Fruit fly (Drosophila melanogaster) whole organism: Measurements from ENCODE around the gene pigs.

Experiments used
- CG8478 ChIP-seq: fragments of >200 bp; optimal IDR thresholded peaks from 2 replicates; lab custom pipeline; 2018; ENCODE audit warnings: inconsistent platforms
- Dll ChIP-seq: fragments of >200 bp; optimal IDR thresholded peaks from 2 replicates; lab custom pipeline; 2017
- EcR ChIP-seq, 2 experiments: fragments of >200 bp; optimal IDR thresholded peaks; 2 replicates each; lab custom pipeline; 2017; ENCODE audit warnings: missing biosample characterization in 2 of 2, missing genetic modification characterization in 2 of 2, missing genetic modification reagents in 2 of 2
- pan ChIP-seq: fragments of >200 bp; optimal IDR thresholded peaks from 2 replicates; lab custom pipeline; 2017
- psq ChIP-seq: fragments of >200 bp; optimal IDR thresholded peaks from 2 replicates; lab custom pipeline; 2017
- usp ChIP-seq: fragments of >200 bp; optimal IDR thresholded peaks from 2 replicates; lab custom pipeline; 2017; ENCODE audit warnings: missing biosample characterization, missing genetic modification characterization, mixed read lengths

DNA sequence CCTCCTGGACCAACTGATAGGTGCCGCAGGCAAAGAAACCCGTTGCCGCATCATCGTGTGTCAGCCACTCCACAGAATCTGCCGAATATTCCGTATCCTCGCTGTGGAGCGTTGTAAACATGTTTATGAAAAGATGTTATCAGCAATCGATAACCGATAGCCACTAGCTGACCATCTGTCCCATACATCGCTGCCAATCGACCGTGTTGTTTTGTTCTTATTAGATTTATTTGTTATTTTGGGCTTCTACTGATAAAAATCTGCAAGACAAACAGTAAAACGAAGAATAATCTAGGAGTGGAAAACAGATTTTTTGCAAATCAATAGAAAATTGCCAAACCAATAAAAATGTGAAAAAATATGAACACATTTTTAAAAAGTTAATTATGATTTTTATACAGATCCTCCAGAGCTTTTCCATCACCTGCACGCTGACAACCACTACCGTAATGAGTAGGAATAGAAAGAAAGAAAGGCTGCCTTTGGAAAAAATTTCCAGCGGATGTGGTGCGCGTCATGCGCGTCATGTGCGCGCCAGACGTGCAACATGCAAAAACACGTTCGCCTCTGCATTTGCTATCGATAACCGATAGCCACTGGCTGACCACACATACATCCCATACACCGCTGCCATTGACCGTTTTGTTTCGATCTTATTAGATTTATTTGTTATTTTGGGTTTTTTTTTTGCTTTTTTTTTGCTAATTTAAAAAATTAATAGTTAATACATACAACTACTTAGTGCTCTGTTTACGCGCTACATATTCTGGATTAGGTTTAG lies 88.9 kb downstream of the pigs start, which contains the start of gene CG3184:
- TF ChIP-seq pan (lab: Kevin White, UChicago) (no peak), Dll (lab: Kevin White, UChicago) (no peak), psq (lab: Kevin White, UChicago) (no peak), CG8478 (lab: Kevin White, UChicago) (no peak), EcR (GFP tag; optimal IDR thresholded peaks at IDR 0.05; lab: Kevin White, UChicago) (no peak), usp (GFP tag; lab: Kevin White, UChicago) (no peak)
